Worm (Caenorhabditis elegans) whole organism, L4 larva: ENCODE data around the gene clec-171.

Source experiments
- ceh-28 ChIP-seq: fragments of 150-350 bp; optimal IDR thresholded peaks from 2 replicates; lab custom pipeline; 2014; ENCODE audit warnings: missing biosample characterization, missing genetic modification reagents, missing genetic modification characterization
- daf-12 ChIP-seq: fragments of 150-350 bp; optimal IDR thresholded peaks from 2 replicates; lab custom pipeline; 2014; ENCODE audit warnings: missing biosample characterization, missing genetic modification reagents, missing genetic modification characterization
- lin-13 ChIP-seq: fragments of 150-350 bp; optimal IDR thresholded peaks from 2 replicates; lab custom pipeline; 2014; ENCODE audit warnings: missing biosample characterization, missing genetic modification reagents, missing genetic modification characterization
- lin-15B ChIP-seq: fragments of 150-350 bp; sonication (generic microtip); optimal IDR thresholded peaks from 3 replicates; lab custom pipeline; 2014; ENCODE audit warnings: missing biosample characterization, missing genetic modification characterization
- mdl-1 ChIP-seq, 2 experiments: fragments of 150-350 bp in 1 of 2; sonication (generic microtip) in 1 of 2; optimal IDR thresholded peaks; 2 replicates each; lab custom pipeline; 2014 to 2017; ENCODE audit warnings: missing biosample characterization in 2 of 2, missing genetic modification characterization in 2 of 2
- spr-1 ChIP-seq: sonication (generic microtip); optimal IDR thresholded peaks from 2 replicates; lab custom pipeline; 2016; ENCODE audit warnings: mild to moderate bottlenecking, missing genetic modification characterization, missing compliant biosample characterization

ce11 chrIV:1375289-1375688, 51.9 kb downstream of the clec-171 start:
- no peak for TF ChIP-seq daf-12 (tag; lab: Kevin White, UChicago)
- TF ChIP-seq lin-15B (tag; lab: Kevin White, UChicago), result no peak
- TF ChIP-seq spr-1 (tag; lab: Kevin White, UChicago), result no peak
- TF ChIP-seq ceh-28, result no peak
- TF ChIP-seq lin-13 (GFP tag; lab: Kevin White, UChicago), result no peak
- no peak for TF ChIP-seq mdl-1 (tag; optimal IDR thresholded peaks at IDR 0.05; lab: Kevin White, UChicago)
